Worm (Caenorhabditis elegans) whole organism, L3 larva: ENCODE measurements around the gene otpl-6.

ENCODE experiments used
- aly-2 ChIP-seq: fragments of 150-350 bp; optimal IDR thresholded peaks from 2 replicates; lab custom pipeline; 2014; ENCODE audit warnings: missing biosample characterization, missing genetic modification characterization
- ceh-28 ChIP-seq: fragments of 150-350 bp; optimal IDR thresholded peaks from 2 replicates; lab custom pipeline; 2014; ENCODE audit warnings: missing biosample characterization, missing genetic modification reagents, missing genetic modification characterization
- ceh-82 ChIP-seq: fragments of 150-350 bp; optimal IDR thresholded peaks from 2 replicates; lab custom pipeline; 2014; ENCODE audit warnings: missing biosample characterization, missing genetic modification characterization
- elt-3 ChIP-seq, 3 experiments: fragments of 150-350 bp in 1 of 3; sonication (generic microtip) in 2 of 3; optimal IDR thresholded peaks; 2 replicates in 2 of 3; 4 replicates in 1 of 3; lab custom pipeline; 2014 to 2017; ENCODE audit warnings: missing biosample characterization in 3 of 3, missing genetic modification characterization in 3 of 3
- jun-1 ChIP-seq: fragments of 150-350 bp; optimal IDR thresholded peaks from 2 replicates; lab custom pipeline; 2014; ENCODE audit warnings: missing biosample characterization, missing genetic modification reagents, missing genetic modification characterization
- sea-2 ChIP-seq: fragments of 150-350 bp; sonication (generic microtip); optimal IDR thresholded peaks from 4 replicates; lab custom pipeline; 2014; ENCODE audit warnings: missing biosample characterization, missing genetic modification reagents, missing genetic modification characterization
- unc-39 ChIP-seq: sonication (generic microtip); optimal IDR thresholded peaks from 4 replicates; lab custom pipeline; 2017; ENCODE audit warnings: missing biosample characterization, missing genetic modification characterization
- unc-62 ChIP-seq: fragments of 150-350 bp; sonication (generic microtip); optimal IDR thresholded peaks from 4 replicates; lab custom pipeline; 2014; ENCODE audit warnings: missing biosample characterization, missing genetic modification reagents, missing genetic modification characterization
- ztf-11 ChIP-seq: fragments of 150-350 bp; optimal IDR thresholded peaks from 2 replicates; lab custom pipeline; 2014; ENCODE audit warnings: missing biosample characterization, missing genetic modification characterization

DNA sequence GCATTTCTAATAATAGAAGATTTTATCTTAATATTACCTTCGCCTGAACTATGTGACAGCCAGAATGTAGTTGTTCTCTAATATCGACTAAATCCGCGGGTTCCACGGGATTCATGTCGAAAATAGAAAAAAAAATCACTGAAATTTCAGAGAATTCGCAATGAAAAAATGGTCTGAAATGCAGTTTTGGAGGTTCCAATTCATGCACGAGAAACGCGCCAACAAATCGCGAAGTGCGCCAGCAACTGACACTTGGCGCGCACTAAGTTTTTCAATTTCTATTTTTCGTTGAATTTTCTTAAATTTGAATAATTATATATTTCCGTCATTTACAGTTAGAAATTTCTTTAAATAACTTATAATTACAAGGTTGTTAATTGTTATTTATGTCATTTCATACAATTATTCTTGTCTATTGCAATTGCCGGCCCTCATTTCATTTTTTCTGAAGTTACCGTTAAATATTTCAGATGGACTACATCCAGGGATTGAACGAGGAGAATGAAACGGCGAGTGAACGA lies 44.0 kb downstream of the otpl-6 start, which contains the start of the genes F25G6.9 and symk-1:
- no peak for TF ChIP-seq ztf-11 (tag; lab: Kevin White, UChicago)
- no peak for TF ChIP-seq elt-3 (tag; optimal IDR thresholded peaks at IDR 0.05; lab: Kevin White, UChicago)
- no peak for TF ChIP-seq ceh-82 (tag; lab: Kevin White, UChicago)
- no peak for TF ChIP-seq jun-1 (tag; lab: Kevin White, UChicago)
- no peak for TF ChIP-seq sea-2 (GFP tag; lab: Kevin White, UChicago)
- no peak for TF ChIP-seq unc-39 (tag; lab: Kevin White, UChicago)
- TF ChIP-seq ceh-28 (tag; lab: Kevin White, UChicago), result no peak
- no peak for TF ChIP-seq aly-2 (tag; lab: Kevin White, UChicago)
- TF ChIP-seq unc-62 (GFP tag; lab: Kevin White, UChicago), result no peak
